Fruit fly (Drosophila melanogaster) whole organism, adult: ENCODE measurements around the gene CG5810.

Experiments used
- CG14711 ChIP-seq: fragments of 200-800 bp; sonication (Bioruptor generic); optimal IDR thresholded peaks from 2 replicates; lab custom pipeline; 2018; ENCODE audit warnings: missing biosample characterization, mild to moderate bottlenecking, missing genetic modification characterization, moderate library complexity
- CG1620 ChIP-seq: fragments of 200-800 bp; sonication (Bioruptor generic); optimal IDR thresholded peaks from 2 replicates; lab custom pipeline; 2016; ENCODE audit warnings: missing biosample characterization, missing genetic modification characterization
- CG7101 ChIP-seq: fragments of 200-800 bp; sonication (Bioruptor generic); optimal IDR thresholded peaks from 2 replicates; lab custom pipeline; 2018; ENCODE audit warnings: missing biosample characterization, mild to moderate bottlenecking, missing genetic modification characterization, moderate library complexity
- Clk ChIP-seq: fragments of 200-800 bp; sonication (Bioruptor generic); optimal IDR thresholded peaks from 2 replicates; lab custom pipeline; 2017; ENCODE audit warnings: missing biosample characterization, missing genetic modification characterization
- Hr96 ChIP-seq: fragments of 200-800 bp; sonication (Bioruptor generic); optimal IDR thresholded peaks from 2 replicates; lab custom pipeline; 2016; ENCODE audit warnings: missing biosample characterization, missing genetic modification characterization
- cnc ChIP-seq, 2 experiments: fragments of >200 bp; optimal IDR thresholded peaks; 2 replicates each; lab custom pipeline; 2017
- kay ChIP-seq: fragments of 200-800 bp; sonication (Bioruptor generic); peaks from one replicate; lab custom pipeline; 2016; ENCODE audit warnings: missing biosample characterization, missing genetic modification characterization, borderline replicate concordance
- ovo ChIP-seq: fragments of 200-800 bp; sonication (Bioruptor generic); optimal IDR thresholded peaks from 2 replicates; lab custom pipeline; 2016; ENCODE audit warnings: missing biosample characterization, missing genetic modification characterization
- tj ChIP-seq: fragments of 200-800 bp; sonication (Bioruptor generic); optimal IDR thresholded peaks from 3 replicates; lab custom pipeline; 2017; ENCODE audit warnings: missing biosample characterization, mild to moderate bottlenecking, missing genetic modification characterization, moderate library complexity
- toe ChIP-seq: fragments of 200-800 bp; sonication (Bioruptor generic); optimal IDR thresholded peaks from 2 replicates; lab custom pipeline; 2016; ENCODE audit warnings: missing biosample characterization, missing genetic modification characterization

dm6 chr3R:21205680-21206326 lies 42.2 kb downstream of the CG5810 start:
- no peak for TF ChIP-seq CG1620
- peak; percentile 5 for TF ChIP-seq tj (GFP tag; lab: Kevin White, UChicago)
- TF ChIP-seq Clk (GFP tag; lab: Kevin White, UChicago): no peak
- TF ChIP-seq toe (GFP tag; lab: Kevin White, UChicago): no peak
- no peak for TF ChIP-seq ovo (GFP tag; lab: Kevin White, UChicago)
- no peak for TF ChIP-seq Hr96 (GFP tag; lab: Kevin White, UChicago)
- TF ChIP-seq cnc (optimal IDR thresholded peaks at IDR 0.05; lab: Kevin White, UChicago): no peak
- TF ChIP-seq CG7101 (tag; lab: Kevin White, UChicago): no peak
- no peak for TF ChIP-seq CG14711 (tag; lab: Kevin White, UChicago)
- TF ChIP-seq kay (GFP tag; lab: Kevin White, UChicago): no peak
